Fruit fly (Drosophila melanogaster): ENCODE data around the gene CG12684.

dm6 chrX:4618869-4619268 is 47.1 kb upstream of the CG12684 start:
- TF ChIP-seq cyc (GFP tag; optimal IDR thresholded peaks at IDR 0.05), result no peak
- TF ChIP-seq CG4318 (GFP tag; optimal IDR thresholded peaks at IDR 0.05), result no peak
- no peak for TF ChIP-seq fkh (GFP tag; optimal IDR thresholded peaks at IDR 0.05)
- TF ChIP-seq Gug (GFP tag; IDR thresholded peaks at IDR 0.05), result no peak
- TF ChIP-seq Sox14 (GFP tag; optimal IDR thresholded peaks at IDR 0.05), result no peak
- TF ChIP-seq CG6854 (GFP tag; optimal IDR thresholded peaks at IDR 0.05), result no peak
- TF ChIP-seq spab (GFP tag; optimal IDR thresholded peaks at IDR 0.05), result no peak
- TF ChIP-seq OdsH (GFP tag; optimal IDR thresholded peaks at IDR 0.05), result no peak
- no peak for TF ChIP-seq Hr38 (GFP tag; optimal IDR thresholded peaks at IDR 0.05)
- no peak for TF ChIP-seq CG11762 (GFP tag; optimal IDR thresholded peaks at IDR 0.05; ENCODE audit: insufficient read depth)
